Worm (Caenorhabditis elegans) whole organism, young adult: ENCODE data around the gene slcf-1.

ENCODE experiments used
- C06A6.2 ChIP-seq: fragments of 200-800 bp; sonication (Bioruptor generic); conservative IDR thresholded peaks from 2 replicates; pipeline ENCODE4 v1.3.6; 2022; ENCODE audit warnings: missing genetic modification characterization, missing compliant biosample characterization
- F33H1.4 ChIP-seq: fragments of 200-800 bp; sonication (Bioruptor generic); IDR thresholded peaks from 2 replicates; pipeline ENCODE4 v1.3.6; 2022; ENCODE audit warnings: missing genetic modification reagents, missing genetic modification characterization, missing compliant biosample characterization
- F52B5.7 ChIP-seq: sonication (generic microtip); optimal IDR thresholded peaks from 2 replicates; lab custom pipeline; 2016; ENCODE audit warnings: mild to moderate bottlenecking, missing genetic modification characterization, missing compliant biosample characterization
- T26A5.8 ChIP-seq: sonication (generic microtip); optimal IDR thresholded peaks from 2 replicates; lab custom pipeline; 2016; ENCODE audit warnings: missing genetic modification characterization, missing compliant biosample characterization
- Y56A3A.18 ChIP-seq: fragments of 200-800 bp; sonication (Bioruptor generic); IDR thresholded peaks from 2 replicates; pipeline ENCODE4 v1.3.6; 2022; ENCODE audit warnings: missing genetic modification reagents, missing genetic modification characterization, missing compliant biosample characterization
- Y95B8A.8 ChIP-seq: fragments of 200-800 bp; sonication (Bioruptor generic); IDR thresholded peaks from 2 replicates; pipeline ENCODE4 v1.3.6; 2022; ENCODE audit warnings: missing genetic modification reagents, missing genetic modification characterization, missing compliant biosample characterization
- ZK185.1 ChIP-seq: sonication (generic microtip); optimal IDR thresholded peaks from 2 replicates; lab custom pipeline; 2016; ENCODE audit warnings: mild to moderate bottlenecking, missing genetic modification characterization, missing compliant biosample characterization; ENCODE audit not compliant: poor library complexity, severe bottlenecking
- aptf-2 ChIP-seq: fragments of 200-800 bp; sonication (Bioruptor generic); conservative IDR thresholded peaks from 2 replicates; pipeline ENCODE4 v1.3.6; 2022; ENCODE audit warnings: missing genetic modification reagents, missing genetic modification characterization, missing compliant biosample characterization
- aptf-3 ChIP-seq: fragments of 200-800 bp; sonication (Bioruptor generic); IDR thresholded peaks from 2 replicates; pipeline ENCODE4 v1.3.6; 2022; ENCODE audit warnings: missing genetic modification characterization, missing compliant biosample characterization
- athp-1 ChIP-seq: sonication (generic microtip); optimal IDR thresholded peaks from 2 replicates; lab custom pipeline; 2017; ENCODE audit warnings: mild to moderate bottlenecking, missing genetic modification characterization, missing compliant biosample characterization
- attf-5 ChIP-seq: fragments of 200-800 bp; sonication (Bioruptor generic); optimal IDR thresholded peaks from 2 replicates; lab custom pipeline; 2018; ENCODE audit warnings: mild to moderate bottlenecking, missing genetic modification characterization, missing compliant biosample characterization
- cebp-1 ChIP-seq, 2 experiments: fragments of 200-800 bp in 1 of 2; sonication (Bioruptor generic) in 1 of 2; sonication (generic microtip) in 1 of 2; IDR thresholded peaks in 1 of 2; optimal IDR thresholded peaks in 1 of 2; 2 replicates each; pipeline versions ENCODE4 v1.3.6 to Lab custom; 2017 to 2022; ENCODE audit warnings: missing compliant biosample characterization in 2 of 2, missing genetic modification characterization in 2 of 2, mild to moderate bottlenecking in 1 of 2, missing genetic modification reagents in 1 of 2, moderate library complexity in 1 of 2
- ceh-27 ChIP-seq: fragments of 200-800 bp; sonication (Bioruptor generic); optimal IDR thresholded peaks from 2 replicates; lab custom pipeline; 2018; ENCODE audit warnings: mild to moderate bottlenecking, missing genetic modification characterization, moderate library complexity, missing compliant biosample characterization
- ceh-91 ChIP-seq: fragments of 200-800 bp; sonication (Bioruptor generic); IDR thresholded peaks from 2 replicates; pipeline ENCODE4 v1.3.6; 2022; ENCODE audit warnings: missing genetic modification reagents, missing genetic modification characterization, missing compliant biosample characterization
- dox-1 ChIP-seq: fragments of 200-800 bp; sonication (Bioruptor generic); IDR thresholded peaks from 2 replicates; pipeline ENCODE4 v1.3.6; 2022; ENCODE audit warnings: missing genetic modification reagents, missing genetic modification characterization, missing compliant biosample characterization
- egl-44 ChIP-seq: fragments of 200-800 bp; sonication (Bioruptor generic); IDR thresholded peaks from 2 replicates; pipeline ENCODE4 v1.3.6; 2022; ENCODE audit warnings: missing genetic modification reagents, missing genetic modification characterization, missing compliant biosample characterization
- ets-4 ChIP-seq: fragments of 200-800 bp; sonication (Bioruptor generic); optimal IDR thresholded peaks from 2 replicates; lab custom pipeline; 2018; ENCODE audit warnings: mild to moderate bottlenecking, missing genetic modification characterization, missing compliant biosample characterization
- gei-17 ChIP-seq: fragments of 200-800 bp; sonication (Bioruptor generic); optimal IDR thresholded peaks from 2 replicates; lab custom pipeline; 2018; ENCODE audit warnings: mild to moderate bottlenecking, missing genetic modification characterization, missing compliant biosample characterization
- lag-1 ChIP-seq: fragments of 200-800 bp; sonication (Bioruptor generic); IDR thresholded peaks from 2 replicates; pipeline ENCODE4 v1.3.6; 2022; ENCODE audit warnings: missing genetic modification reagents, missing genetic modification characterization, missing compliant biosample characterization
- let-526 ChIP-seq: fragments of 200-800 bp; sonication (Bioruptor generic); IDR thresholded peaks from 2 replicates; pipeline ENCODE4 v1.3.6; 2022; ENCODE audit warnings: missing genetic modification reagents, missing genetic modification characterization, missing compliant biosample characterization
- lin-26 ChIP-seq: fragments of 200-800 bp; sonication (Bioruptor generic); IDR thresholded peaks from 2 replicates; pipeline ENCODE4 v1.3.6; 2022; ENCODE audit warnings: missing genetic modification reagents, missing genetic modification characterization, missing compliant biosample characterization
- lin-35 ChIP-seq, 3 experiments: fragments of 150-350 bp in 2 of 3; sonication (generic microtip) in 1 of 3; optimal IDR thresholded peaks; 2 replicates each; lab custom pipeline; 2014 to 2018; ENCODE audit warnings: missing biosample characterization in 3 of 3, missing genetic modification characterization in 3 of 3, missing genetic modification reagents in 3 of 3
- lin-40 ChIP-seq: sonication (generic microtip); optimal IDR thresholded peaks from 2 replicates; lab custom pipeline; 2016; ENCODE audit warnings: missing genetic modification characterization, mild to moderate bottlenecking, missing compliant biosample characterization, missing genotype, missing genetic modification reagents
- lsl-1 ChIP-seq: fragments of 200-800 bp; sonication (Bioruptor generic); optimal IDR thresholded peaks from 2 replicates; lab custom pipeline; 2018; ENCODE audit warnings: mild to moderate bottlenecking, missing genetic modification characterization, moderate library complexity, missing compliant biosample characterization
- madf-10 ChIP-seq: sonication (generic microtip); optimal IDR thresholded peaks from 2 replicates; lab custom pipeline; 2016; ENCODE audit warnings: mild to moderate bottlenecking, missing genetic modification characterization, missing compliant biosample characterization
- madf-8 ChIP-seq: fragments of 200-800 bp; sonication (Bioruptor generic); conservative IDR thresholded peaks from 2 replicates; pipeline ENCODE4 v1.3.6; 2022; ENCODE audit warnings: missing genetic modification reagents, missing genetic modification characterization, missing compliant biosample characterization
- mel-28 ChIP-seq: sonication (generic microtip); optimal IDR thresholded peaks from 2 replicates; lab custom pipeline; 2016; ENCODE audit warnings: borderline replicate concordance, mild to moderate bottlenecking, missing genetic modification characterization, missing compliant biosample characterization
- nhr-80 ChIP-seq: sonication (generic microtip); optimal IDR thresholded peaks from 2 replicates; lab custom pipeline; 2016; ENCODE audit warnings: missing genetic modification characterization, missing compliant biosample characterization
- pbrm-1 ChIP-seq: fragments of 200-800 bp; sonication (Bioruptor generic); IDR thresholded peaks from 2 replicates; pipeline ENCODE4 v1.3.6; 2022; ENCODE audit warnings: missing genetic modification reagents, missing genetic modification characterization, missing compliant biosample characterization
- sea-2 ChIP-seq: fragments of 200-800 bp; sonication (Bioruptor generic); IDR thresholded peaks from 2 replicates; pipeline ENCODE4 v1.3.6; 2022; ENCODE audit warnings: missing genetic modification characterization, missing compliant biosample characterization
- snpc-4 ChIP-seq, 5 experiments: fragments of 150-350 bp in 1 of 5; sonication (generic microtip) in 4 of 5; optimal IDR thresholded peaks; 2 replicates each; lab custom pipeline; 2014 to 2018; ENCODE audit warnings: missing genetic modification characterization in 5 of 5, missing biosample characterization in 3 of 5, antibody characterized with exemption in 2 of 5, mild to moderate bottlenecking in 2 of 5, missing compliant biosample characterization in 2 of 5, missing genotype in 2 of 5, moderate library complexity in 2 of 5, missing genetic modification reagents in 1 of 5
- tbp1 ChIP-seq: fragments of 200-800 bp; sonication (Bioruptor generic); optimal IDR thresholded peaks from 2 replicates; lab custom pipeline; 2018; ENCODE audit warnings: mild to moderate bottlenecking, missing genetic modification characterization, missing compliant biosample characterization
- tbx-9 ChIP-seq: sonication (generic microtip); optimal IDR thresholded peaks from 2 replicates; lab custom pipeline; 2016; ENCODE audit warnings: borderline replicate concordance, missing genetic modification characterization, inconsistent platforms, missing compliant biosample characterization
- unc-62 ChIP-seq: fragments of 150-350 bp; optimal IDR thresholded peaks from 2 replicates; lab custom pipeline; 2014; ENCODE audit warnings: missing biosample characterization, missing genetic modification reagents, missing genetic modification characterization
- zfh-2 ChIP-seq: fragments of 200-800 bp; sonication (Bioruptor generic); conservative IDR thresholded peaks from 2 replicates; pipeline ENCODE4 v1.3.6; 2022; ENCODE audit warnings: missing genetic modification reagents, missing genetic modification characterization, missing compliant biosample characterization
- ztf-18 ChIP-seq: sonication (generic microtip); optimal IDR thresholded peaks from 2 replicates; lab custom pipeline; 2016; ENCODE audit warnings: missing genotype, mild to moderate bottlenecking, missing genetic modification characterization, missing compliant biosample characterization
- ztf-26 ChIP-seq: sonication (generic microtip); optimal IDR thresholded peaks from 2 replicates; lab custom pipeline; 2017; ENCODE audit warnings: missing genetic modification characterization, missing compliant biosample characterization

slcf-1 gene

DNA sequence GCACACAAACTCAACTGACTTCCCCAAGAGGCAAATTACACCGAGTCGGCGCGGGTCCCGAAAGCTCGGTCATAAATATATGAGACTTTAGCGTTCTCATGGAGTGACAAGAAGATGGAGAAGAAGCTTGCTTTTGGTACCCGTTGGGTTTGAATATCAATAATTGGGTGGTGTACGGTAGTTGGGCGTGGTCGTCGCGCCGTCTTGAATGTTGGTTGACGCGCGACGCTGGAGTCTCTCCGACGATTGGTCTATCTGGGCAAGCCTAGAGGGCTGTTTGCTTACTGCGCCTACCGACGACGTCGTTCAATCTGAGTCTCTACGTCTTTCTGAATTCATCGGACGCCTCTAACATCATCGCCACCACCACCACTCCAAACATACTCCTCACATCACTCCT is 14.3 kb upstream of the slcf-1 start:
- TF ChIP-seq let-526: no peak
- no peak for TF ChIP-seq athp-1 (tag; lab: Kevin White, UChicago)
- TF ChIP-seq ztf-26: no peak
- no peak for TF ChIP-seq madf-10 (tag; lab: Kevin White, UChicago)
- TF ChIP-seq ztf-18 (tag; lab: Kevin White, UChicago): no peak
- TF ChIP-seq lsl-1 (GFP tag; lab: Kevin White, UChicago): no peak
- TF ChIP-seq, all 124 proteins: peak for 0

DNA sequence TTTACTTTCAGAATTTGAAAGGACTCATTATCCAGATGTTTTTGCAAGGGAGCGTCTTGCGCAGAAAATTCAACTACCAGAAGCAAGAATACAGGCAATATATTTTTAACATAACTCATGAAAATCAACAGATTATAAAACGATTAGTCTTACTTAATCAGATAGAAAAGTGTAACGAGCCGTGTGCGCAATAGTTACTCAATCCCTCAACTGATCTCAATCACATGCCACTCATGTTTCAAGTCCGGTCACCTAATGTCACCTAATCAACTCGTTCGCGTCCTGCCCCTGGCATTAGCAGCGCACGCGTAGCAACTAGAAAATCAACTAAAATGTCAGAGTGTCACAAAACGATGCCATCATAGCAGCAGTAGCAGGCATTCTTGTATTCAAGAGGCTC is 12.5 kb upstream of the slcf-1 start:
- TF ChIP-seq dox-1 (no peak), madf-8 (GFP tag; lab: Robert Waterston, UW) (0 out of 2 replicates have a peak, but pooled peaks have one; percentile 10)

DNA sequence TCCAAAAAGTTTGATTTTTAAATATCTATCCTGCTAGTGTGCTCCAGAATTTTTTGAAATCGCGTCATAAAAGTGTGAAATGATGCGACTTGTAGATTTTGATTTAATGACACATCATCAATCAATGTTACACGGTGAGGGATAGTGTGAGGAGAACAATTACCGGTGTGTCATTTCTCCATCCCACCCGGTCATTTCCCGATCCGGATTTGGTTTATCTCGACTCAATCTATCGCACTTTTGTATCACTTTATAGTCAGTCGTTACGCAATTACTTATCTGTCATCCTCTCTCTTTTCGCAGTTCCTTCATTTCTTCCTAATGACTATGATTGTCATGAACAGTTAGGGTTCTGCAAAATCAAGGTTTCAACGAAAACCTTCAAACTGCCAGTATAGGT is 8.9 kb upstream of the slcf-1 start:
- no peak for TF ChIP-seq ZK185.1 (tag; lab: Kevin White, UChicago)
- no peak for TF ChIP-seq ceh-27 (GFP tag; lab: Kevin White, UChicago)
- no peak for TF ChIP-seq tbp1 (GFP tag; lab: Kevin White, UChicago)
- peak; percentile 82 for TF ChIP-seq unc-62 (GFP tag; lab: Kevin White, UChicago)

DNA sequence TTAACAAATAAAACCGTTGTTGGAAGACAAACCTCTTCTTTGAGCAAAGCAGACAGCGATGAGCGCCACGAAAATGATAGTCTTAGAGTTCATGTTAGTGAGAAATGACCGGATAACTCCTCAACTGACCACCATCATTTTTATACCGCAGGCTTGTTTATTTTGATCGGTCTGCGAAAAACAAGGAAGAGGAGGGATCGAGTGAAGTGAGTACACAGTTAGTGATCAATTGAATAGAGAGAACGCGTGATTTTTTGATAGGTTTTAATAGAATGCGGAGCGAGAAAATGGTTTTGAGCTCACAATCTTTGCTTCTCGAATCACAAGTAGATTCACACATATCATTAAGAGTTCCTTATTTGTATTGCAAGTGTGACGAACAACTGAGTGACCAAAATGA is 7.8 kb upstream of the slcf-1 start, which contains the start of gene F14F3.4:
Gene F14F3.4, minus strand, starts transcription at position 101 of the 400 bp plus-strand sequence.
- TF ChIP-seq lag-1 (GFP tag; lab: Robert Waterston, UW) (no peak), F52B5.7 (tag; lab: Kevin White, UChicago) (no peak), snpc-4 (GFP tag; optimal IDR thresholded peaks at IDR 0.05; lab: Kevin White, UChicago) (no peak), snpc-4 (tag; optimal IDR thresholded peaks at IDR 0.05; lab: Kevin White, UChicago) (no peak), tbx-9 (no peak), T26A5.8 (tag; lab: Kevin White, UChicago) (no peak), aptf-3 (GFP tag; lab: Robert Waterston, UW) (no peak), sea-2 (GFP tag; lab: Robert Waterston, UW) (no peak), pbrm-1 (GFP tag; lab: Robert Waterston, UW) (no peak)

DNA sequence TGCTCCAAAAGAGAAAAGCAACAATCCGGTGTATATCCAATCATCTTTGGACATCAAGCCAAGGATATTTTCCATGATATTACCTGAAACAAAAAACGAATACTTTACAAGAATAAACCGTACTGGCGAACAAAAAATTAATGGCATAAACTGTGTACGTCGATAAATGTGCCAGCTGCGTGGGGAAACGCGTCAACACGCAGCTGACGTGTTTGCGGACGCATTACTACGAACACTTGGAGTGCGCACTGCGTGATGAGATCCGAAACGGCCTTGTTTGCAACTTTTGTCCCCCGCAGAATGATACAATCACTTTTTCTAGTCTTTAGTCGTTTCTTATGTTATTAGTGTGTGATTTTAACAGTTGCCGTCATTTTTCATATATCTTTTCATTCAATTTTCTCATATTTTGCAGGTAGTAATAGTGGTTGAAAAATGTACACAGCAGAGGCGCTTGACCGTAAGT is 4.6 kb upstream of the slcf-1 start, which contains the start of the genes mboa-7 and git-1:
Gene mboa-7, minus strand, starts transcription at position 83 of the 466 bp plus-strand sequence.
Gene git-1, plus strand, starts transcription at position 416 of the 466 bp plus-strand sequence.
- TF ChIP-seq nhr-80 (tag; lab: Kevin White, UChicago): peak; percentile 71
- no peak for TF ChIP-seq Y56A3A.18 (GFP tag; lab: Robert Waterston, UW)
- TF ChIP-seq tbp1 (GFP tag; lab: Kevin White, UChicago): peak; percentile 20
- TF ChIP-seq dox-1: peak; percentile 67
- TF ChIP-seq cebp-1 (GFP tag; IDR thresholded peaks at IDR 0.05; lab: Robert Waterston, UW): no peak
- TF ChIP-seq cebp-1 (tag; optimal IDR thresholded peaks at IDR 0.05; lab: Kevin White, UChicago): peak; percentile 59
- 0 out of 2 replicates have a peak, but pooled peaks have one; percentile 11 for TF ChIP-seq C06A6.2 (GFP tag; lab: Robert Waterston, UW)
- TF ChIP-seq attf-5 (GFP tag; lab: Kevin White, UChicago): peak; percentile 6
- TF ChIP-seq snpc-4 (GFP tag; optimal IDR thresholded peaks at IDR 0.05; lab: Kevin White, UChicago): no peak
- TF ChIP-seq snpc-4 (tag; optimal IDR thresholded peaks at IDR 0.05; lab: Kevin White, UChicago): no peak
- peak; percentile 51 for TF ChIP-seq lin-40 (tag; lab: Kevin White, UChicago)
- peak; percentile 15 for TF ChIP-seq ceh-27 (GFP tag; lab: Kevin White, UChicago)
- TF ChIP-seq ztf-18 (tag; lab: Kevin White, UChicago): peak; percentile 91

DNA sequence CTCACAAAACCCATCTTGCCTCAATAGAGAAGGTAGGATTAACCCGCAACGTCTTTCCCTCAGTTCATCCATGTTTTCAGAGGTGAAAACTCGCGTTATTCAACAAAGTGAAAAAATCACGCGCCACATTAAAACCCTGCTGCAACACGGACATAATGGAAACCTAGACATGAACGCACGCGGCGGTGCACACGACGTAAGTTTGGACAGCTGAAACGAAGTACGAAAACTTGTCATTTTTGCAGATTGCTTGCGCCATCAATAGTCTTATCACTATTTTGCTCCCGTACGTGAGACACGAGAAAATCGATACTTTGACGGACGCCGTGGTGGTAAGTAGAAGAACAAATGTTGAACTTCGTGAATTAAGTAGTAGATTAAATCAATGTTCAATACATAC is 1.7 kb upstream of the slcf-1 start:
- TF ChIP-seq Y95B8A.8 (GFP tag; lab: Robert Waterston, UW) (no peak), ets-4 (GFP tag; lab: Kevin White, UChicago) (no peak), gei-17 (GFP tag; lab: Kevin White, UChicago) (no peak), dox-1 (0 out of 2 replicates have a peak, but pooled peaks have one; percentile 58), lin-35 (GFP tag; optimal IDR thresholded peaks at IDR 0.05; lab: Kevin White, UChicago) (no peak), zfh-2 (GFP tag; lab: Robert Waterston, UW) (no peak), ceh-91 (GFP tag; lab: Robert Waterston, UW) (no peak), nhr-80 (tag; lab: Kevin White, UChicago) (peak; percentile 83), lin-26 (GFP tag; lab: Robert Waterston, UW) (no peak), mel-28 (no peak), cebp-1 (GFP tag; IDR thresholded peaks at IDR 0.05; lab: Robert Waterston, UW) (no peak), cebp-1 (tag; optimal IDR thresholded peaks at IDR 0.05; lab: Kevin White, UChicago) (peak; percentile 0), F33H1.4 (GFP tag; lab: Robert Waterston, UW) (no peak), egl-44 (GFP tag; lab: Robert Waterston, UW) (no peak), aptf-2 (GFP tag; lab: Robert Waterston, UW) (no peak)
